Fruit fly (Drosophila melanogaster): ENCODE data around the gene Dph1.
A peak's percentile ranks its signal among the peaks of the same experiment; 100 is the strongest.

The Dph1 gene

DNA sequence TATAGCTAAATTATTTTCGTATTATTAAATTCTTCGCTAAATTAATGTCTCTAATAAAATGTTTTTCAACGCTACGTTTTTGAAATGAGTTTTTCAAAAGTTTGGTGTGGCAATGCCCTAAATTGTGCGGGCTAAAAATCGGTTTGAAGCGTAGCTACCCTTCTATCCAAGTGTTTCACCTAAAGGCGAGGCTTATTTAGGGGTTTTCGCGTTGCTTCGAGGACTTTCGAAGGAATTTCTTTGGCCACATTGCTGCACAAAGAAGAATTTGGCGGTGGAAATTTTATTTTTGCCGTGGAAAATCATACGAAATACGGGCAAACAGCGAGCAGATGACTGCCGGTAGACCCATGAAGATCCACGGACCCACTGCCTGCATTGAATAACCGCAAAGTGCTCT, 15.0 kb downstream of the Dph1 start, which contains the start of gene TfIIEalpha (continued):
- TF ChIP-seq CG18476 (GFP tag; optimal IDR thresholded peaks at IDR 0.05) (no peak), CG12299 (tag; optimal IDR thresholded peaks at IDR 0.05) (no peak), CG10267 (tag; optimal IDR thresholded peaks at IDR 0.05) (peak; percentile 56), ham (GFP tag; IDR thresholded peaks at IDR 0.05) (no peak), CG10543 (GFP tag; optimal IDR thresholded peaks at IDR 0.05) (peak; percentile 24), Camta (GFP tag; optimal IDR thresholded peaks at IDR 0.05) (peak; percentile 17), CG15601 (tag; optimal IDR thresholded peaks at IDR 0.05) (peak; percentile 42), CG32532 (GFP tag; IDR thresholded peaks at IDR 0.05) (peak; percentile 41; the same call in 1 of the 2 replicates), pzg (GFP tag; optimal IDR thresholded peaks at IDR 0.05) (peak; percentile 97), Dref (GFP tag; IDR thresholded peaks at IDR 0.05) (peak; percentile 69), NFAT (GFP tag; IDR thresholded peaks at IDR 0.05) (peak; percentile 63; the same call in 1 of the 2 replicates), CkIIα-i1 (GFP tag; IDR thresholded peaks at IDR 0.05) (no peak), CG1647 (GFP tag; optimal IDR thresholded peaks at IDR 0.05) (no peak), CG4617 (GFP tag; optimal IDR thresholded peaks at IDR 0.05; ENCODE audit: borderline replicate concordance) (peak; percentile 91), CG5953 (GFP tag; IDR thresholded peaks at IDR 0.05) (no peak), nerfin-1 (tag; optimal IDR thresholded peaks at IDR 0.05) (peak; percentile 11), hth (optimal IDR thresholded peaks at IDR 0.05) (no peak), hb (GFP tag; IDR thresholded peaks at IDR 0.05; ENCODE audit: partially characterized antibody) (no peak), CG6791 (GFP tag; IDR thresholded peaks at IDR 0.05; ENCODE audit: partially characterized antibody) (peak; percentile 56), fd96Cb (tag; optimal IDR thresholded peaks at IDR 0.05) (no peak), CG2120 (GFP tag; optimal IDR thresholded peaks at IDR 0.05) (peak; percentile 37), CG4360 (GFP tag; IDR thresholded peaks at IDR 0.05) (no peak), Dp (GFP tag; optimal IDR thresholded peaks at IDR 0.05) (peak; percentile 83), CG2678 (tag; optimal IDR thresholded peaks at IDR 0.05) (no peak), pho (GFP tag; optimal IDR thresholded peaks at IDR 0.05) (no peak), CG30403 (GFP tag; optimal IDR thresholded peaks at IDR 0.05) (no peak), tap (tag; optimal IDR thresholded peaks at IDR 0.05) (no peak), Dfd (GFP tag; optimal IDR thresholded peaks at IDR 0.05) (no peak), phol (tag; optimal IDR thresholded peaks at IDR 0.05) (peak; percentile 54), p53 (GFP tag; optimal IDR thresholded peaks at IDR 0.05) (no peak), odd (GFP tag; optimal IDR thresholded peaks at IDR 0.05) (no peak), CG43689 (GFP tag; IDR thresholded peaks at IDR 0.05) (no peak), Sry-δ (GFP tag; optimal IDR thresholded peaks at IDR 0.05) (peak; percentile 59), crp (GFP tag; optimal IDR thresholded peaks at IDR 0.05) (peak in 1 of 2 experiments; percentile 55), CG1832 (GFP tag; optimal IDR thresholded peaks at IDR 0.05) (no peak), ab (GFP tag; optimal IDR thresholded peaks at IDR 0.05) (no peak), ase (GFP tag; IDR thresholded peaks at IDR 0.05) (no peak), CG8290 (GFP tag; optimal IDR thresholded peaks at IDR 0.05) (peak; percentile 25), CG8290 (tag; optimal IDR thresholded peaks at IDR 0.05) (peak in 1 of 2 experiments; percentile 60), CHES-1-like (GFP tag; optimal IDR thresholded peaks at IDR 0.05) (no peak), gfzf (GFP tag; optimal IDR thresholded peaks at IDR 0.05) (peak; percentile 99), CG12155 (GFP tag; optimal IDR thresholded peaks at IDR 0.05) (no peak), CG12744 (GFP tag; optimal IDR thresholded peaks at IDR 0.05) (no peak), Doc3 (GFP tag; IDR thresholded peaks at IDR 0.05; ENCODE audit: partially characterized antibody) (no peak), Elba2 (GFP tag; optimal IDR thresholded peaks at IDR 0.05) (peak; percentile 26), mam (GFP tag; optimal IDR thresholded peaks at IDR 0.05) (peak; percentile 22), CG12769 (tag; optimal IDR thresholded peaks at IDR 0.05) (peak; percentile 27), CG10274 (GFP tag; optimal IDR thresholded peaks at IDR 0.05) (no peak), zfh2 (GFP tag; optimal IDR thresholded peaks at IDR 0.05) (peak; percentile 8), lilli (GFP tag; optimal IDR thresholded peaks at IDR 0.05) (peak; percentile 41), CoRest (tag; optimal IDR thresholded peaks at IDR 0.05) (peak; percentile 62), mirr (GFP tag; optimal IDR thresholded peaks at IDR 0.05) (no peak)

Data from whole organism, embryonic.